Fruit fly (Drosophila melanogaster) whole organism, wandering third instar larva: ENCODE results near the gene CG34456.

Experiments used
- HLH106 ChIP-seq: fragments of 200-800 bp; optimal IDR thresholded peaks from 3 replicates; lab custom pipeline; 2019; ENCODE audit warnings: missing biosample characterization, mild to moderate bottlenecking, missing genetic modification characterization, moderate library complexity
- Hnf4 ChIP-seq: fragments of 200-800 bp; sonication (Bioruptor generic); optimal IDR thresholded peaks from 2 replicates; lab custom pipeline; 2016; ENCODE audit warnings: missing biosample characterization, mild to moderate bottlenecking, missing genetic modification characterization
- OdsH ChIP-seq: fragments of 200-800 bp; sonication (Bioruptor generic); optimal IDR thresholded peaks from 2 replicates; lab custom pipeline; 2016; ENCODE audit warnings: missing biosample characterization, mild to moderate bottlenecking, missing genetic modification characterization
- br ChIP-seq: fragments of 200-800 bp; sonication (Bioruptor generic); optimal IDR thresholded peaks from 2 replicates; lab custom pipeline; 2016; ENCODE audit warnings: missing biosample characterization, missing genetic modification characterization
- dmrt93B ChIP-seq: fragments of 200-800 bp; sonication (Bioruptor generic); optimal IDR thresholded peaks from 2 replicates; lab custom pipeline; 2018; ENCODE audit warnings: missing biosample characterization, mild to moderate bottlenecking, missing genetic modification characterization
- fru ChIP-seq: fragments of 200-800 bp; sonication (Bioruptor generic); optimal IDR thresholded peaks from 3 replicates; lab custom pipeline; 2016; ENCODE audit warnings: missing biosample characterization, mild to moderate bottlenecking, missing genetic modification characterization
- h ChIP-seq: fragments of 200-800 bp; sonication (Bioruptor generic); optimal IDR thresholded peaks from 3 replicates; lab custom pipeline; 2016; ENCODE audit warnings: missing biosample characterization, mild to moderate bottlenecking, missing genetic modification characterization
- lola ChIP-seq: fragments of >200 bp; optimal IDR thresholded peaks from 2 replicates; lab custom pipeline; 2017; ENCODE audit warnings: missing biosample characterization, missing genetic modification characterization
- psq ChIP-seq: fragments of 200-800 bp; sonication (Bioruptor generic); optimal IDR thresholded peaks from 3 replicates; lab custom pipeline; 2017; ENCODE audit warnings: missing biosample characterization, mild to moderate bottlenecking, missing genetic modification characterization, moderate library complexity
- usp ChIP-seq: fragments of >200 bp; optimal IDR thresholded peaks from 2 replicates; lab custom pipeline; 2017; ENCODE audit warnings: missing biosample characterization, missing genetic modification characterization

DNA sequence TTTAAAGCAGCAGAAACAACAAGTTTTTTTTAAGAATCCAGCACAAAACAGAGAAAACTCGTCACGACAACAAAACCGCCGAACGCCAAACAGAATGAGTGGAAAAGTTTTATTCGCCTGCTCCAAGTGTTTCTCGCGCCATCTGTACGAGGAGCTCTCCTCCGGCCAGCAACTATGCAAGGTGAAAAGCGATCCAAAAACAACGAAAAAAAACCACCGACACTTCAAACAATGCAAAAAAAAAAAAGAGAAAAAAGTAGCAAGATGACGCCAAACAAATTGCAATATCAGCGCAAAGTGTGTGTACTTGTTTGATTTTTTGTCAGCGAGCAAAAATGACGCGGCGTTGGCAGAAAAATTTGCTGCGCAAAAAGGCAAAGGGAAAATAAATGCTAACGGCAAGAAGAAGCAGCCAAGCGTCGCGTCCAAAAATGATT, 5.5 kb downstream of the CG34456 start:
- no peak for TF ChIP-seq dmrt93B
- no peak for TF ChIP-seq OdsH (GFP tag; lab: Kevin White, UChicago)
- TF ChIP-seq psq (GFP tag; lab: Kevin White, UChicago) = no peak
- TF ChIP-seq usp (GFP tag; lab: Kevin White, UChicago) = no peak
- TF ChIP-seq h (GFP tag; lab: Kevin White, UChicago) = no peak
- no peak for TF ChIP-seq br (GFP tag; lab: Kevin White, UChicago)
- TF ChIP-seq Hnf4 = no peak
- TF ChIP-seq lola (GFP tag; lab: Kevin White, UChicago) = no peak
- TF ChIP-seq fru (GFP tag; lab: Kevin White, UChicago) = no peak
- no peak for TF ChIP-seq HLH106 (tag; lab: Kevin White, UChicago)
